Fruit fly (Drosophila melanogaster): ENCODE data around the gene Tbc1d15-17.

Tbc1d15-17 gene

dm6 chr2L:163229-163628 is 43.8 kb upstream of the Tbc1d15-17 start:
- no peak for TF ChIP-seq Snoo (tag; optimal IDR thresholded peaks at IDR 0.05)
- TF ChIP-seq CG10348 (GFP tag; IDR thresholded peaks at IDR 0.05) = no peak
- TF ChIP-seq fd96Ca (GFP tag; IDR thresholded peaks at IDR 0.05) = no peak
- no peak for TF ChIP-seq CG14655 (GFP tag; optimal IDR thresholded peaks at IDR 0.05)
- no peak for TF ChIP-seq rn (GFP tag; IDR thresholded peaks at IDR 0.05)
- no peak for TF ChIP-seq CG32121 (GFP tag; IDR thresholded peaks at IDR 0.05)
- no peak for TF ChIP-seq CG34367 (tag; optimal IDR thresholded peaks at IDR 0.05)
- TF ChIP-seq CG13204 (GFP tag; optimal IDR thresholded peaks at IDR 0.05) = no peak
- no peak for TF ChIP-seq gl (tag; optimal IDR thresholded peaks at IDR 0.05)
- no peak for TF ChIP-seq CG12605 (GFP tag; IDR thresholded peaks at IDR 0.05)
- no peak for TF ChIP-seq D1 (tag; optimal IDR thresholded peaks at IDR 0.05)
- TF ChIP-seq Pif1B (GFP tag; optimal IDR thresholded peaks at IDR 0.05) = no peak
- no peak for TF ChIP-seq Ets98B (GFP tag; IDR thresholded peaks at IDR 0.05)
- TF ChIP-seq CG15710 (tag; optimal IDR thresholded peaks at IDR 0.05) = no peak
- TF ChIP-seq CG8159 (tag; optimal IDR thresholded peaks at IDR 0.05) = no peak
- TF ChIP-seq CG8301 (tag; optimal IDR thresholded peaks at IDR 0.05) = no peak
- no peak for TF ChIP-seq CG4496 (GFP tag; IDR thresholded peaks at IDR 0.05)
- TF ChIP-seq Pif1A (GFP tag; optimal IDR thresholded peaks at IDR 0.05) = no peak
- no peak for TF ChIP-seq CG17806 (tag; optimal IDR thresholded peaks at IDR 0.05)
- TF ChIP-seq CG9948 (tag; optimal IDR thresholded peaks at IDR 0.05) = no peak

dm6 chr2L:165253-165890 is 41.6 kb upstream of the Tbc1d15-17 start:
- TF ChIP-seq CG8159 (tag; optimal IDR thresholded peaks at IDR 0.05) = peak; percentile 18
- peak; percentile 3 for TF ChIP-seq EcR (GFP tag; optimal IDR thresholded peaks at IDR 0.05)
- no peak for TF ChIP-seq CG4496 (GFP tag; IDR thresholded peaks at IDR 0.05)
- TF ChIP-seq CG13204 (GFP tag; optimal IDR thresholded peaks at IDR 0.05) = no peak
- TF ChIP-seq fd96Ca (GFP tag; IDR thresholded peaks at IDR 0.05) = no peak
- TF ChIP-seq CG17806 (tag; optimal IDR thresholded peaks at IDR 0.05) = no peak
- TF ChIP-seq CG10348 (GFP tag; IDR thresholded peaks at IDR 0.05) = no peak
- TF ChIP-seq Pif1A (GFP tag; optimal IDR thresholded peaks at IDR 0.05) = no peak
- peak; percentile 2 for TF ChIP-seq D1 (tag; optimal IDR thresholded peaks at IDR 0.05)
- peak; percentile 14 for TF ChIP-seq CG14655 (GFP tag; optimal IDR thresholded peaks at IDR 0.05)

- TF ChIP-seq D1 (tag; optimal IDR thresholded peaks at IDR 0.05) (peak; percentile 80), CG17806 (tag; optimal IDR thresholded peaks at IDR 0.05) (peak; percentile 90), CG34367 (tag; optimal IDR thresholded peaks at IDR 0.05) (peak; percentile 95), CG8301 (tag; optimal IDR thresholded peaks at IDR 0.05) (peak; percentile 97), Snoo (tag; optimal IDR thresholded peaks at IDR 0.05) (peak; percentile 72), Ets98B (GFP tag; IDR thresholded peaks at IDR 0.05) (no peak), CG15710 (tag; optimal IDR thresholded peaks at IDR 0.05) (peak; percentile 92), Pif1B (GFP tag; optimal IDR thresholded peaks at IDR 0.05) (peak; percentile 97), CG4496 (GFP tag; IDR thresholded peaks at IDR 0.05) (no peak), CG13204 (GFP tag; optimal IDR thresholded peaks at IDR 0.05) (peak; percentile 97), EcR (GFP tag; optimal IDR thresholded peaks at IDR 0.05) (peak; percentile 82), CG14655 (GFP tag; optimal IDR thresholded peaks at IDR 0.05) (peak; percentile 98), CG8159 (tag; optimal IDR thresholded peaks at IDR 0.05) (peak; percentile 88), CG32121 (GFP tag; IDR thresholded peaks at IDR 0.05) (no peak), gl (tag; optimal IDR thresholded peaks at IDR 0.05) (peak; percentile 99), Pif1A (GFP tag; optimal IDR thresholded peaks at IDR 0.05) (peak; percentile 97), CG10348 (GFP tag; IDR thresholded peaks at IDR 0.05) (no peak), CG12605 (GFP tag; IDR thresholded peaks at IDR 0.05) (no peak), CG9948 (tag; optimal IDR thresholded peaks at IDR 0.05) (peak; percentile 90)
Measured at dm6 chr2L:166115-167069, 40.6 kb upstream of the Tbc1d15-17 start.

dm6 chr2L:168270-168901 is 38.6 kb upstream of the Tbc1d15-17 start:
- no peak for TF ChIP-seq CG4496 (GFP tag; IDR thresholded peaks at IDR 0.05)
- TF ChIP-seq CG12605 (GFP tag; IDR thresholded peaks at IDR 0.05) = peak; percentile 36; the same call in 1 of the 2 replicates
- TF ChIP-seq Pif1A (GFP tag; optimal IDR thresholded peaks at IDR 0.05) = peak; percentile 40
- peak; percentile 33 for TF ChIP-seq CG8301 (tag; optimal IDR thresholded peaks at IDR 0.05)
- TF ChIP-seq CG14655 (GFP tag; optimal IDR thresholded peaks at IDR 0.05) = peak; percentile 42
- peak; percentile 69 for TF ChIP-seq CG13204 (GFP tag; optimal IDR thresholded peaks at IDR 0.05)
- TF ChIP-seq CG9948 (tag; optimal IDR thresholded peaks at IDR 0.05) = no peak
- no peak for TF ChIP-seq CG10348 (GFP tag; IDR thresholded peaks at IDR 0.05)
- no peak for TF ChIP-seq D1 (tag; optimal IDR thresholded peaks at IDR 0.05)
- TF ChIP-seq CG15710 (tag; optimal IDR thresholded peaks at IDR 0.05) = peak; percentile 33
- no peak for TF ChIP-seq CG32121 (GFP tag; IDR thresholded peaks at IDR 0.05)
- peak; percentile 28 for TF ChIP-seq CG17806 (tag; optimal IDR thresholded peaks at IDR 0.05)
- TF ChIP-seq gl (tag; optimal IDR thresholded peaks at IDR 0.05) = peak; percentile 77
- peak; percentile 6 for TF ChIP-seq CG8159 (tag; optimal IDR thresholded peaks at IDR 0.05)
- TF ChIP-seq Pif1B (GFP tag; optimal IDR thresholded peaks at IDR 0.05) = no peak
- TF ChIP-seq CG34367 (tag; optimal IDR thresholded peaks at IDR 0.05) = peak; percentile 5
- peak; percentile 61 for TF ChIP-seq EcR (GFP tag; optimal IDR thresholded peaks at IDR 0.05)
- no peak for TF ChIP-seq Snoo (tag; optimal IDR thresholded peaks at IDR 0.05)
- no peak for TF ChIP-seq rn (GFP tag; IDR thresholded peaks at IDR 0.05)
- no peak for TF ChIP-seq Ets98B (GFP tag; IDR thresholded peaks at IDR 0.05)
- no peak for TF ChIP-seq fd96Ca (GFP tag; IDR thresholded peaks at IDR 0.05)
